Worm (Caenorhabditis elegans) whole organism, late embryonic: ENCODE data around the gene F10A3.4.

Experiments
- ceh-31 ChIP-seq: sonication (generic microtip); optimal IDR thresholded peaks from 2 replicates; lab custom pipeline; 2016; ENCODE audit warnings: missing genetic modification characterization, missing compliant biosample characterization
- hlh-15 ChIP-seq: sonication (generic microtip); optimal IDR thresholded peaks from 2 replicates; lab custom pipeline; 2016; ENCODE audit warnings: missing genetic modification characterization, missing compliant biosample characterization

ce11 chrV:16155111-16155510 lies 6.2 kb downstream of the F10A3.4 start, which contains the start of gene str-97:
- TF ChIP-seq hlh-15 (tag; lab: Kevin White, UChicago) (no peak), ceh-31 (tag; lab: Kevin White, UChicago) (no peak)
